Worm (Caenorhabditis elegans) whole organism, early embryonic: ENCODE data around the gene srd-30.

ENCODE experiments used
- F13C5.2 ChIP-seq: sonication (generic microtip); optimal IDR thresholded peaks from 2 replicates; lab custom pipeline; 2017; ENCODE audit warnings: mild to moderate bottlenecking, missing genetic modification characterization, inconsistent platforms, missing compliant biosample characterization
- aly-1 ChIP-seq: sonication (generic microtip); optimal IDR thresholded peaks from 2 replicates; lab custom pipeline; 2016; ENCODE audit warnings: missing genetic modification characterization, missing compliant biosample characterization
- ama-1 ChIP-seq: fragments of 150-350 bp; optimal IDR thresholded peaks from 2 replicates; lab custom pipeline; 2014
- ceh-13 ChIP-seq: fragments of 200-800 bp; sonication (Bioruptor generic); optimal IDR thresholded peaks from 2 replicates; lab custom pipeline; 2018; ENCODE audit warnings: mild to moderate bottlenecking, missing genetic modification characterization, missing compliant biosample characterization
- ceh-36 ChIP-seq: sonication (generic microtip); optimal IDR thresholded peaks from 2 replicates; lab custom pipeline; 2016; ENCODE audit warnings: missing genetic modification characterization, inconsistent platforms, missing compliant biosample characterization
- flt-1 ChIP-seq: fragments of 200-800 bp; sonication (Bioruptor generic); IDR thresholded peaks from 2 replicates; pipeline ENCODE4 v1.3.6; 2022; ENCODE audit warnings: missing genetic modification characterization, missing compliant biosample characterization
- hmg-4 ChIP-seq: fragments of 200-800 bp; sonication (Bioruptor generic); optimal IDR thresholded peaks from 2 replicates; lab custom pipeline; 2018; ENCODE audit warnings: mild to moderate bottlenecking, missing genetic modification characterization, missing compliant biosample characterization
- hnd-1 ChIP-seq: sonication (generic microtip); optimal IDR thresholded peaks from 2 replicates; lab custom pipeline; 2016; ENCODE audit warnings: missing genetic modification characterization, missing compliant biosample characterization
- pes-1 ChIP-seq: fragments of 200-800 bp; sonication (Bioruptor generic); IDR thresholded peaks from 2 replicates; pipeline ENCODE4 v1.3.6; 2022; ENCODE audit warnings: missing genetic modification reagents, missing genetic modification characterization, missing compliant biosample characterization
- scrt-1 ChIP-seq: fragments of 200-800 bp; sonication (Bioruptor generic); IDR thresholded peaks from 2 replicates; pipeline ENCODE4 v1.3.6; 2022; ENCODE audit warnings: missing genetic modification characterization, missing compliant biosample characterization
- sea-1 ChIP-seq: fragments of 200-800 bp; sonication (Bioruptor generic); conservative IDR thresholded peaks from 2 replicates; pipeline ENCODE4 v1.3.6; 2022; ENCODE audit warnings: missing genetic modification characterization, missing compliant biosample characterization
- tbx-37 ChIP-seq: fragments of 200-800 bp; sonication (Bioruptor generic); conservative IDR thresholded peaks from 2 replicates; pipeline ENCODE4 v1.3.6; 2022; ENCODE audit warnings: missing genetic modification reagents, missing genetic modification characterization, missing compliant biosample characterization
- tra-4 ChIP-seq: sonication (generic microtip); optimal IDR thresholded peaks from 2 replicates; lab custom pipeline; 2017; ENCODE audit warnings: missing genetic modification characterization, missing compliant biosample characterization

DNA sequence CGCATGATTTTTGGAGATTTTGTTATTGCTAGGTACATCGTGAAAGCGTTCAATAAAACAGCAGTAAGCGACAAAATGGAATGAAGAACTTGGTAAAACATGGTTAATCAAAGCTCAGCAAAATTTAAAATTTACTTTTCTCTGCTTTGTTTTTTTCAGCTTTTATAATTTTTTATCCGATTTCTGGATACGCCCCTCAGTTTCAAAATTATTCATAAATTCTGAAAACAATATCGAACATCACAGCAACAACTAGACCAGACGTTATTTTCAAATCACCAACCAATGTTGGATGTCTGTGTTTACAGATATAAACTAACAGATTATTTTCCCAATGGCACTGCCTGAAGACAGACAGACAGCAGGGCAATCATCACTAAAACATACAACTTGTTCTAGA is 5.1 kb downstream of the srd-30 start, which contains the start of gene srd-31:
- TF ChIP-seq scrt-1 (GFP tag; lab: Robert Waterston, UW) (no peak), hnd-1 (tag; lab: Kevin White, UChicago) (no peak), ceh-36 (tag; lab: Kevin White, UChicago) (no peak), tbx-37 (GFP tag; lab: Robert Waterston, UW) (no peak), sea-1 (GFP tag; lab: Robert Waterston, UW) (no peak), ama-1 (no peak), tra-4 (tag; lab: Kevin White, UChicago) (no peak), pes-1 (GFP tag; lab: Robert Waterston, UW) (no peak), ceh-13 (GFP tag; lab: Kevin White, UChicago) (no peak), aly-1 (tag; lab: Kevin White, UChicago) (no peak), F13C5.2 (tag; lab: Kevin White, UChicago) (no peak), flt-1 (GFP tag; lab: Robert Waterston, UW) (no peak), hmg-4 (GFP tag; lab: Kevin White, UChicago) (no peak)
